Fruit fly (Drosophila melanogaster): ENCODE data around the gene PGRP-LF.
A peak's percentile ranks its signal among the peaks of the same experiment; 100 is the strongest.

The PGRP-LF gene

DNA sequence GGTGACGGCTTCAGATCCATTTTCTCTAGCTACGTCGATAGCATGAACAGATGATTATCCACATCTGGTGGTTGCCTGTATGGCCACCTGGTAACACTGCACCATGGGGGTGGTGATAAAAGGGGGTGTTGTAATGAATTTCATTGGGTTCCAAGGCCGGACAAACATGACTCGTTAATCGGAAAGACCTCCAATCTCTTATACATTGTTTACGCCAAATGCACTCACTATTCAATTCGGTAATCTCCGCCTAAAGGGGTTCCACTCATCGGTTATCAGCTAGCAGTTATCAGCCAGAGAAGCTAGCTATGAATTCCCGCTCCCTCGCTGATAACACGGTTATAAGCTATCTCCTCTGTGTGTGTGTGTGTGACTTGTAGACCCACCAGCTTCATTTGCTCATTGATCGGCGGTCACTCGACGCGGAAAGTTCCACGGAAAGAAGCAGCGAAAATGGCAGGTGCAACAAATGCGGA lies 10.8 kb downstream of the PGRP-LF start, which contains the start of gene Pdxk:
TSS of gene Pdxk (plus strand) at position 100 of the 476 bp plus-strand sequence.
- TF ChIP-seq noc (tag; optimal IDR thresholded peaks at IDR 0.05), result peak; percentile 77

DNA sequence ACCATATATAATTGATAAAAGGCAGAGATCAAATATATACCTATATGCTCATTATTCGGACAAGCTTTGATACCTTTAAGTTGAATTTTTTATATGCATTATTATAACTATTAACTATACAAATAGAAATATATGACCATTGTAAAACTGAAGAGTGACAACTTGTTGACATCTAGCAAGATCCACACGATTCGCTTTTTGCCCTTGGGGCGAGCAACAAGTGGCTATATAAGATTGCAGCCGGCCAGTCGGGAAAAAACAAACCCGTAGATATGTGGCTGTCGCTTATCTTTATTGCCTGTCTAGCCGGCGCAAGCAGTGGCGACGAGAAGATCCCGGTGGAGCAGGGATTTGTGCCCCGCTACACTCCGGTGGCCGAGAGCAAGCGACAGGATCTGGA lies 12.5 kb downstream of the PGRP-LF start, which contains the start of gene CG34456:
TSS of gene CG34456 (plus strand) at position 215 of the 400 bp plus-strand sequence.
- peak; percentile 60 for TF ChIP-seq noc (tag; optimal IDR thresholded peaks at IDR 0.05)

DNA sequence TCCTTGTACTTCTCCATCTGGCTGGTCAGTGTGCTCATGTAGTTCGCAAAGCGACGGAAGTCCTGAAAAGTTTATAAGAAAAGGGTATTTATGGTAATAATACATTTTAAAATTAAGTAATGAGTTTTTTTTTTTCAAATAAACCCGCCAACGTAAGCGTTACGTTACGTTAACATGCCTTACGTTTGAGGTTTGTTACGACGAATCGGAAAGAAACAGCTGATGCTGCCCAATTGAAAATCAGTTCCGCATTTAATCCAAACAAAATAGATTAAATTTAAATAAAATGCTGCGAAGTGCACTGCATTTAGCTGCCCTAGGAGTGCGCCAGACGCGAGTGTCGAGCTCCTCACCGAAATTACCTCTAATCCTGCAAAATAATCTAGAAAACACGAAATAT lies 14.7 kb downstream of the PGRP-LF start, which contains the start of gene mRRF1:
TSS of gene mRRF1 (plus strand) at position 220 of the 400 bp plus-strand sequence.
- no peak for TF ChIP-seq noc (tag; optimal IDR thresholded peaks at IDR 0.05)

DNA sequence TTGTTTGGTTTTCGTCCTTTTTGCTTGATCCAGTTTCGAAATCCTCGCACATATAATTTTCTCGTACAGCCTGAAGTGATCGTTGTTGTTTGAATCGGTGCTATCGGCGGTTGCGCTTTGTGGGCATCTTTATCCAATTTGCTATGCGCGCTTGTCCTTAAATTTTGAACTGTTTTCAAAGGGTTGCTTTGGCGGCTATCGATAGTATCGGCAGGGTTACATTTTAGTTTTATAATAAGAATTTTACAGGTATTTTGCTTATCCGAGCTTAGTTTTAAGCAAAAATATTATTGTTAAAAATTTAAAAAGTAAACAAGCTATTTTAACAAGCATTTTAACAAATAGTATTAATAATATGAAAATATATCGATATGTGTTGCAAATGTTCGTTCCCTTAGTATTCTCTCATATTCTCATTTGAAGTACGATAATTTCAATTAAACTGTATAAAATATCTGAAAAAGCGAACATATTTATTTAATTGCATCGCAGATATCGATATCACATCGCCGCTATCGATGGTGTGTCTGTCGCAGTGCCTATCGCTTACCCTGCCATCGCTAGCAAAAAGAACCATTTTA lies 17.5 kb downstream of the PGRP-LF start, which contains the start of the genes Klp67A and CG4452:
TSS of gene Klp67A (minus strand) at position 197 of the 581 bp plus-strand sequence.
TSS of gene CG4452 (plus strand) at position 528 of the 581 bp plus-strand sequence.
- peak; percentile 13 for TF ChIP-seq noc (tag; optimal IDR thresholded peaks at IDR 0.05)

DNA sequence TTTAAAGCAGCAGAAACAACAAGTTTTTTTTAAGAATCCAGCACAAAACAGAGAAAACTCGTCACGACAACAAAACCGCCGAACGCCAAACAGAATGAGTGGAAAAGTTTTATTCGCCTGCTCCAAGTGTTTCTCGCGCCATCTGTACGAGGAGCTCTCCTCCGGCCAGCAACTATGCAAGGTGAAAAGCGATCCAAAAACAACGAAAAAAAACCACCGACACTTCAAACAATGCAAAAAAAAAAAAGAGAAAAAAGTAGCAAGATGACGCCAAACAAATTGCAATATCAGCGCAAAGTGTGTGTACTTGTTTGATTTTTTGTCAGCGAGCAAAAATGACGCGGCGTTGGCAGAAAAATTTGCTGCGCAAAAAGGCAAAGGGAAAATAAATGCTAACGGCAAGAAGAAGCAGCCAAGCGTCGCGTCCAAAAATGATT lies 18.0 kb downstream of the PGRP-LF start:
- no peak for TF ChIP-seq noc (tag; optimal IDR thresholded peaks at IDR 0.05)

DNA sequence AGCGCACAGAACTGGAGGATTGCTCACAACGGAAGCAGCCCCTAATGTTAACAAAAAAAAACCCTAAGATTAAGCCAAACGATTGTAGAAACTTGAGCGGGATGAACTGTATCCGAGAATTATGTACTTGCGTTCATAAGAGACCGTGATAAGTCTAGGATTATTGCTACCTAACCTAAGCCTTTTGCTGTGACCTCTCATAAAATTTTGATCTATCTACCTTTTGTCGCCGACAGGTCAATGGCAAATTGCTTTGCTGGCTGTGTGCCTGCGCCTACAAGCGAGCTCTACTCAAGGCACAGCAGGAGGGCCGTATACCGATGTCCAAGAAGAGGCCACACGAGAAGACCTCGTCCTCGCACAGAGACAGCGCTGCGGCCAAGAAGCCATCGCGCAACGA lies 19.3 kb downstream of the PGRP-LF start:
- no peak for TF ChIP-seq noc (tag; optimal IDR thresholded peaks at IDR 0.05)

DNA sequence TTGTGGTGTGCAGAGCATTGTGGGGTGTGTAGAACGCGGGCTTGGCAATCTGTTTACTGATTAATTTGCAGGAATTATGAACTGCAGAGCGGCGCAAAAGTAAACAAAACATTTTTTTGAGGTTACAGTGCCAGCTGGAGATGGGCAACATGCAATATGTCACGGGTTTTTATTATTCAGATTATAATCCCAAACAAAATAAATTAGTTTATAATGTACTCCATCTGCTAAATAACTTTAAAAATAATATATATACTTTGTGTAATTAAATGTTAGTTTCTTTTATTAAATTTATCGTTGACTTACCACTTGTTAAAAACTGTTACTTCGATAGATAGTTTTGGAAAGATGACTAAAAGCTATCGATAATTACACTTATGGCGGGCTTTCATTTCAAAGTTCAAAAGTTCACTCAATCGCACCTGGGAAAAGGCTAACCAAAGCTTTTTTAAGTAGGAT lies 21.5 kb downstream of the PGRP-LF start, which contains the start of gene Fdx1:
TSS of gene Fdx1 (minus strand) at position 332 of the 459 bp plus-strand sequence.
- TF ChIP-seq noc (tag; optimal IDR thresholded peaks at IDR 0.05), result peak; percentile 30

DNA sequence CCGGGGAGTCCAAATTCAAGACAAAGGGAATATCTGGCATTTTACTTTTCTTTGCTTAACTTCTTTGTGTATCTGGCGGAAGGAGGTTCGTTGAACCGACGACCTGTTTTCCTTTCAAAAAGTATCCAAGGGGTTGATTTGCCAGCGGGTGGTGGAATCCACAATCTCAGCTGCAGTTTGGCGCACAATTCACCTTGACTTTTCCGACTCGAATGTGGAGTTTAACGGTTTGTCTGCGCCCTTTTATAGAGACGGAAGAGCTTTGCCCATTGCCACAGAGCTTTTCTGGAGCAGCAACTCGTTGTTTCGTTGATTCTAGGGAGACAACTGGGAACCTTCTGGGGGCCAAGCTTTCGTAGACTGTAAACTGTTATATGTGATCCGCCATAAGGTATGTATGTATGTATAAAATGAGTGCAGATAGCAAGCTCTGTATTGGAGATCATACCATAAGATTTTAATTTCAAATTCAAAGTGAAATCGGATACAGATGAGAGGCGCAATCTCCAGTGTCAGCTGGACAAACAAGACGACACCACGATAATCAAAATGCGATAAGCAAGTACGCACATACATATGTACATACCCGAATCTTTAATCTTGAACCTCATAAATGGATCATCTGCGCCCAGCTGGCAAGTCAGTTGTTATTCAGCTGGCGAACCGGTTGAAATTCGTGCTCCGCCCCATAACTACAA lies 23.0 kb downstream of the PGRP-LF start, which contains the start of the genes Hsp67Bc, CG4456 and Hsp22:
TSS of gene Hsp67Bc (minus strand) at position 220 of the 698 bp plus-strand sequence.
TSS of gene CG4456 (plus strand) at position 445 of the 698 bp plus-strand sequence.
TSS of gene Hsp22 (plus strand) at position 654 of the 698 bp plus-strand sequence.
- TF ChIP-seq noc (tag; optimal IDR thresholded peaks at IDR 0.05), result peak; percentile 5

DNA sequence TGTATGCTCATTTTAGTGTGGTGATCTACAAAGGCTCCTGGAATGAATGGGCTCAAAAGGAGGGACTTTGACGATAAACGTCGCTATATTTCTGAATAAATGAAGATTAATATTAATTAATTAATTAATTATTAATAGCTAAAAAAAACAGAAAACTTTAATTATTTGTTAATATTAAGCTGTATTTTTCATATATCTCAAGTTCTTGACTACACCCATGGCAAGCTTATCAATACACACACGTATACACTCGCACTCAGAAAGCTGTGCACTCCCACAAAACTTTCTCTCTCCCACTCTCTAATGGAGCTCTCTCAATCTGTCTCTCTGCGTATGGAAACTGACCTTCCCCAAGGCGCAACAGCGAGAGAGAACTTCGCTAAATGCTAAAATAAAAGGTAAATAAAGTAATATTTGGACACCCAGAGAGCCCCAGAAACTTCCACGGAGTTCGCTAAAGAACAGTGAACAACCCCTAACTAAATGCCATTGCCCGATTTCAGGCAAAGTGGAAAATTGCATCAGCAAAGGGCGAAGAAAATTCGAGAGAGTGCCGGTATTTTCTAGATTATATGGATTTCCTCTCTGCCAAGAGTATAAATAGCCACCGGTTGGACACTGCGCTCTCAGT lies 24.1 kb downstream of the PGRP-LF start:
- peak; percentile 83 for TF ChIP-seq noc (tag; optimal IDR thresholded peaks at IDR 0.05)

DNA sequence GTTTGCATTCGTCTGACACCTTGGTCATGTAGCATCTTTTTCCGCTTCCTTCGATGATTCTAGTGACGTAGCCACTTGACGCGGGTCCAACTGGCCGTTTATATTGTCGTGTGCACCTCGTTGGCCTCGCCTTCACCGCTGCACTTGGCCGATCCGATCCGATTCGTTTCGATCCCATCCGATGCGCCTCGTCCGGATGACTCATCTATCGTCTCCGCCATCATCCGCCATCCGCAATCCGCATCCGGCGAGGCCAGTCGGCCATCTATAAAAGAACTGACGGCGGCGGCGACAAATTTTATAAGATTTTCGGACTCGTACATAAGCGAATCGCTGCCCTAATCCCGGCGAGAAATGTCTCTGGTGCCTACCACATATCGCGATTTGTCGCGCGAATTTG lies 25.7 kb downstream of the PGRP-LF start, which contains the start of gene CG4461:
TSS of gene CG4461 (plus strand) at position 301 of the 400 bp plus-strand sequence.
- TF ChIP-seq noc (tag; optimal IDR thresholded peaks at IDR 0.05), result no peak

DNA sequence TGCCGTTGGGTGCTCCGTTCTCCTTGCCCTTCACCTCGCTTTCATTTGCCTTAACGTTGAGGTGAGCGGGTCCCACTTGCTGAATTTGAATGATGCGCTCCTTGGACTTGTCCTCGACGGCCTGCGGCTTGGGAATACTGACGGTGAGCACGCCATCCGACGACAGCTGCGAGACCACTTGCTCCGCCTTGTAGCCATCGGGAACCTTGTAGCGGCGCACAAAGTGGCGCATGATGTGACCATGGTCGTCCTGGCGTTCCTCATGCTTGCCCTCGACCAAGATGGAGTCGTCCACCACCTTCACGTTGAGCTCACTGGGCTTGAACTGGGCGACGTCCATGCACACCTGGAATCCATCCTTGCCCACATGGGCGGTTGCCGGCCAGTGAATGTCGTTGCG lies 27.2 kb downstream of the PGRP-LF start:
- no peak for TF ChIP-seq noc (tag; optimal IDR thresholded peaks at IDR 0.05)

DNA sequence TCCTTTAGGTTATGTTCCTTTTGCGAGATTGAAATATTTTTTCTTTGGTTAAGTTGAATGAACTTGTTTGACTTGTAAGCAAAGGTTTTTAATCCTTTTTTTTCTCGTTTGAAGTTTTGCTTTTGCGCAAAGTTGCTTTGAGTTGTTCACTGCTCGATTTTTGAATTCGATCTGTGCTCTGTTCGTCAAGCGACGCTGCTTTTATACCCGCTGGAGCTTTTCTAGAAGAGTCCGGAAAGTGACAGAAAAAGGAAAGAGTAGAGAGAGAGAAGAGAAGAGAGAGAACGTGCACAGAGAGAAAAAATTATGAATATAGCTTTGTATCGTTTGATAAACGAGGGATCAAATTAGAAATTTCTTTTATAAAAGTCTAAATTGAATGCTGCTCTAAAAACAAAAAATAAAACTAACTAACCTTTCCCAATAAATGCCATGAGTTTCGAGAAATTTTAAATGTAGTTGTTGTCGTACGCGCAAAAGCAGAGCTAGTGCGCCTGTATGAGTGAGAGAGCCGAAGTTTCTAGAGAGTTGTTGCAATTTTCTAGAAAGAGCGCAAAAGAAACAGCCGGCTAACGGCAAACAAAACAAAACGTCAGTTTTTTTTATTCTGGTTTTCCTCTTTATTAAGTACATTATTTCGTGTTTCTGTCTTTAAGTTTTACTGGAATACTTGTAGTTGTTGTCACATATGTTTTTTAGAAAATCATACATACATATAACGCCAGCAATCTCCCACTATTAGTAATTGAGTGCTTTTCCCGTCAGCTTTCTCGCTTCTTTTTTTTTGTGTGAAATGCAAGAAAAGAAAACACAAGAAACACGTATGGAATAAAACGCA lies 28.0 kb downstream of the PGRP-LF start, which contains the start of gene Hsp26:
TSS of gene Hsp26 (minus strand) at position 230 of the 838 bp plus-strand sequence.
- TF ChIP-seq noc (tag; optimal IDR thresholded peaks at IDR 0.05), result peak; percentile 88

DNA sequence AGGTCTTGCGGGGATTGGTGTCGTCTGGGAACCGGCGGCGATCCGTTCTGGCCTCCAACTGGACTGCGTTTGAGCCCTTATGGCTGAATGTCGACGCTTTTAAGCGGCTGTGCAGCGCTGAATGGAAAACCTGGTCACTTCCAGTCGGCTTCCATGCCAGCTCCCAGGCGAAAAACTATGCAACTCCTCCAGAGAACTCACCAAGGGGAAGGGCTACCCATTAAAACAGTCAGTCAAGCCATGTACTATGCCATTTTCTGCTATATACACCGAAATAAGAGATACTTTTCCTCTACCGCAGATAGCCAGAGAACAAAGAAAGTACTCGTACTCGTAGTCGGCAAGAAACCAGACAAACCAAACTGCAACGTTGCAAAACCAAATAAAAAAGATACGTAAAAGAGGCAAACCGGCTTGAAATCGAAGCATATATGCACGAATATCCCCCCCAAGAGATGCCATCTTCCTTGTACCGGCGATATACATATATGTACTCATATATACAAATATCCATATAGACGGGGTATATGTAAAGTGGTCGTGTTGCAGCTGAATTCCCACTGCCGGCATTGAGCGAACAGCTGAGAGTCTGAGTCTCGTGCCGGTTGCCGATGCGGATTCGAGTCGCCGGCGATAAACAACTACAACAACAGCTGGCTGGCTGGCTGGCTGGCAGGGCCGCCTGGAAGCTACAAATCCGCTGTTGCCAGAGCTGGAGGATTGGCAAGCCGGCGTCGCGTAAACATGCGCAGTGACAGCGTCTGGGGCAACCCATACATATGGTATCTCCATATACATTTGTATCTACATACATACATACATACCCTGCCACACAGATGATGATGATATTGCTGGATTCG lies 30.3 kb downstream of the PGRP-LF start, which contains the start of gene Hsp67Ba:
TSS of gene Hsp67Ba (minus strand) at position 51 of the 860 bp plus-strand sequence.
- TF ChIP-seq noc (tag; optimal IDR thresholded peaks at IDR 0.05), result no peak
